Fruit fly (Drosophila melanogaster): ENCODE data around the gene del.

The del gene

DNA sequence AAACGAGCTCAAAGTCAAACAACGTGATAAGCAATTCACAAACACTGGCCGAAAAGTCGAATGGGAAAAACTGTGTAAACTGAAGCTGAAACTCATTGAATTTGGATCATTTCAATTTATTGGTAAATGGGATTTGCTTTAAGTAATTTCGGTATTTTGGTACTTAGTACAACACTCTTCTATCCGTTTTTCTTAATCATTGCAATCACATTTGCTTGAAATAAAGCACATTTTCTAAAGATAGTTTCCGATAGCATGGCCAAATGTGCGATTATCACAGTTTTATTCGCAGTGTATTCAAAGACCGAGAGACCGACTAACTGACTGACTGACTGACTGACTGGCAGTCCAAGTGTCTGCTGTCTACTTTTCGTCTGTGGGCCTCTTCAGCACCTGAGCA lies 48.2 kb upstream of the del start (continued):
- TF ChIP-seq CG32532 (GFP tag; IDR thresholded peaks at IDR 0.05) = no peak
- no peak for TF ChIP-seq CG8388 (GFP tag; optimal IDR thresholded peaks at IDR 0.05)
- TF ChIP-seq row (GFP tag; IDR thresholded peaks at IDR 0.05) = peak; percentile 60
- TF ChIP-seq grn (GFP tag; optimal IDR thresholded peaks at IDR 0.05) = no peak
- TF ChIP-seq stc (GFP tag; IDR thresholded peaks at IDR 0.05) = no peak
- no peak for TF ChIP-seq Doc3 (GFP tag; IDR thresholded peaks at IDR 0.05; ENCODE audit: partially characterized antibody)
- no peak for TF ChIP-seq Oaz (GFP tag; IDR thresholded peaks at IDR 0.05)
- TF ChIP-seq HHEX (GFP tag; optimal IDR thresholded peaks at IDR 0.05) = peak; percentile 17
- TF ChIP-seq CG17359 (tag; optimal IDR thresholded peaks at IDR 0.05) = no peak
- TF ChIP-seq bowl (GFP tag; IDR thresholded peaks at IDR 0.05) = no peak
- TF ChIP-seq Spps (tag; optimal IDR thresholded peaks at IDR 0.05) = no peak
- no peak for TF ChIP-seq prd (optimal IDR thresholded peaks at IDR 0.05)
- TF ChIP-seq prd (GFP tag; IDR thresholded peaks at IDR 0.05) = no peak; the same call in 2 of the 3 replicates
- no peak for TF ChIP-seq CG13123 (GFP tag; optimal IDR thresholded peaks at IDR 0.05)
- TF ChIP-seq CG15073 (GFP tag; optimal IDR thresholded peaks at IDR 0.05) = no peak
- no peak for TF ChIP-seq seq (GFP tag; IDR thresholded peaks at IDR 0.05)
- TF ChIP-seq cas (GFP tag; IDR thresholded peaks at IDR 0.05) = no peak
- TF ChIP-seq Dref (GFP tag; IDR thresholded peaks at IDR 0.05) = no peak
- no peak for TF ChIP-seq B-H1 (GFP tag; IDR thresholded peaks at IDR 0.05)
- no peak for TF ChIP-seq onecut (GFP tag; IDR thresholded peaks at IDR 0.05)
- no peak for TF ChIP-seq Fer2 (tag; optimal IDR thresholded peaks at IDR 0.05)
- no peak for TF ChIP-seq ttk (GFP tag; IDR thresholded peaks at IDR 0.05)
- TF ChIP-seq da (GFP tag; optimal IDR thresholded peaks at IDR 0.05) = no peak
- peak; percentile 10 for TF ChIP-seq CG12769 (tag; optimal IDR thresholded peaks at IDR 0.05)
- no peak for TF ChIP-seq CG7987 (GFP tag; optimal IDR thresholded peaks at IDR 0.05)
- TF ChIP-seq CG17802 (tag; optimal IDR thresholded peaks at IDR 0.05) = no peak
- TF ChIP-seq Max (GFP tag; optimal IDR thresholded peaks at IDR 0.05) = no peak
- TF ChIP-seq Ets65A (GFP tag) = no peak
- TF ChIP-seq CG42726 (GFP tag; IDR thresholded peaks at IDR 0.05; ENCODE audit: partially characterized antibody) = no peak
- peak; percentile 4 for TF ChIP-seq CG9609 (GFP tag; optimal IDR thresholded peaks at IDR 0.05)
- no peak for TF ChIP-seq Tbp (GFP tag; optimal IDR thresholded peaks at IDR 0.05)
- TF ChIP-seq CG1602 (GFP tag; optimal IDR thresholded peaks at IDR 0.05) = no peak
- peak; percentile 34 for TF ChIP-seq Hmr (GFP tag; optimal IDR thresholded peaks at IDR 0.05)
- no peak for TF ChIP-seq CG6791 (GFP tag; IDR thresholded peaks at IDR 0.05; ENCODE audit: partially characterized antibody)
- TF ChIP-seq Ets97D (GFP tag; optimal IDR thresholded peaks at IDR 0.05) = no peak
- no peak for TF ChIP-seq CG2199 (GFP tag; IDR thresholded peaks at IDR 0.05)
- no peak for TF ChIP-seq tna (GFP tag; IDR thresholded peaks at IDR 0.05; ENCODE audit: partially characterized antibody)
- TF ChIP-seq jigr1 (GFP tag; IDR thresholded peaks at IDR 0.05) = no peak
- TF ChIP-seq CG8281 (tag; optimal IDR thresholded peaks at IDR 0.05) = no peak
- TF ChIP-seq HLH4C (GFP tag; IDR thresholded peaks at IDR 0.05; ENCODE audit: partially characterized antibody) = no peak
- TF ChIP-seq CG2889 (GFP tag; IDR thresholded peaks at IDR 0.05) = no peak
- no peak for TF ChIP-seq CG11085 (GFP tag; IDR thresholded peaks at IDR 0.05)
- TF ChIP-seq Sry-δ (GFP tag; optimal IDR thresholded peaks at IDR 0.05) = no peak
- TF ChIP-seq CG2712 (tag; optimal IDR thresholded peaks at IDR 0.05) = peak; percentile 33
- TF ChIP-seq CG33213 (GFP tag; optimal IDR thresholded peaks at IDR 0.05) = no peak
- peak; percentile 26 for TF ChIP-seq CG18262 (tag; optimal IDR thresholded peaks at IDR 0.05)
- no peak for TF ChIP-seq dmrt11E (tag; optimal IDR thresholded peaks at IDR 0.05)
- TF ChIP-seq CoRest (tag; optimal IDR thresholded peaks at IDR 0.05) = peak; percentile 27
- TF ChIP-seq Mes4 (GFP tag; optimal IDR thresholded peaks at IDR 0.05) = no peak
- TF ChIP-seq repo (GFP tag; optimal IDR thresholded peaks at IDR 0.05) = no peak
- no peak for TF ChIP-seq Eip74EF (GFP tag; optimal IDR thresholded peaks at IDR 0.05)
- no peak for TF ChIP-seq Poxn (GFP tag; IDR thresholded peaks at IDR 0.05)
